Worm (Caenorhabditis elegans) whole organism, early embryonic: ENCODE measurements around the gene K07C5.9.

Source experiments
- ama-1 ChIP-seq: fragments of 150-350 bp; optimal IDR thresholded peaks from 2 replicates; lab custom pipeline; 2014
- ceh-13 ChIP-seq: fragments of 200-800 bp; sonication (Bioruptor generic); optimal IDR thresholded peaks from 2 replicates; lab custom pipeline; 2018; ENCODE audit warnings: mild to moderate bottlenecking, missing genetic modification characterization, missing compliant biosample characterization
- flt-1 ChIP-seq: fragments of 200-800 bp; sonication (Bioruptor generic); IDR thresholded peaks from 2 replicates; pipeline ENCODE4 v1.3.6; 2022; ENCODE audit warnings: missing genetic modification characterization, missing compliant biosample characterization

- TF ChIP-seq ceh-13 (GFP tag; lab: Kevin White, UChicago) = no peak
- TF ChIP-seq ama-1 (lab: Kevin White, UChicago) = no peak
- TF ChIP-seq flt-1 = no peak
Measured at ce11 chrV:10360186-10360585, 10.2 kb upstream of the K07C5.9 start.
